Worm (Caenorhabditis elegans): Measurements from ENCODE around the gene F41C3.11.

ce11 chrII:4698266-4698771 is 35.4 kb downstream of the F41C3.11 start, which contains the start of the genes rpn-5 and scc-1:
- TF ChIP-seq F13H6.1 (tag; optimal IDR thresholded peaks at IDR 0.05) (no peak), unc-55 (GFP tag; optimal IDR thresholded peaks at IDR 0.05) (peak; percentile 97), K02D7.2 (tag; optimal IDR thresholded peaks at IDR 0.05) (no peak), lim-6 (tag; optimal IDR thresholded peaks at IDR 0.05) (no peak), pha-4 (tag; optimal IDR thresholded peaks at IDR 0.05) (no peak), elt-2 (tag; optimal IDR thresholded peaks at IDR 0.05) (no peak), che-1 (tag; optimal IDR thresholded peaks at IDR 0.05) (no peak)
